Worm (Caenorhabditis elegans): ENCODE measurements around the gene F02D8.4.
"Not testable (repeated sequence)": the region's sequence is repeated elsewhere in the genome, so short reads cannot be mapped to it uniquely, and the experiment has no call there.

ce11 chrV:15031373-15031772 is 46.7 kb downstream of the F02D8.4 start, which contains the start of gene cng-1:
- TF ChIP-seq unc-130 (GFP tag; optimal IDR thresholded peaks at IDR 0.05); egl-27 (tag; optimal IDR thresholded peaks at IDR 0.05); F49E8.2 (tag; optimal IDR thresholded peaks at IDR 0.05; ENCODE audit: borderline replicate concordance); F26F4.8 (GFP tag; conservative IDR thresholded peaks at IDR 0.05); ama-1 (optimal IDR thresholded peaks at IDR 0.05); madf-9 (GFP tag; conservative IDR thresholded peaks at IDR 0.05); mdt-29 (GFP tag; IDR thresholded peaks at IDR 0.05); nhr-25 (tag; optimal IDR thresholded peaks at IDR 0.05; ENCODE audit: borderline replicate concordance, insufficient read depth); unc-62 (GFP tag; optimal IDR thresholded peaks at IDR 0.05 in 1 of 2); unc-62 (tag; optimal IDR thresholded peaks at IDR 0.05); mep-1 (tag; optimal IDR thresholded peaks at IDR 0.05); nhr-28 (tag; optimal IDR thresholded peaks at IDR 0.05); dmd-8 (GFP tag; IDR thresholded peaks at IDR 0.05): not testable (repeated sequence)
